Worm (Caenorhabditis elegans) whole organism, L3 larva: ENCODE results near the gene dyla-1.
"Not testable (repeated sequence)": the region's sequence is repeated elsewhere in the genome, so short reads cannot be mapped to it uniquely, and the experiment has no call there.

Experiments
- aly-2 ChIP-seq: fragments of 150-350 bp; optimal IDR thresholded peaks from 2 replicates; lab custom pipeline; 2014; ENCODE audit warnings: missing biosample characterization, missing genetic modification characterization
- ama-1 ChIP-seq: fragments of 150-350 bp; optimal IDR thresholded peaks from 2 replicates; lab custom pipeline; 2018
- elt-3 ChIP-seq, 3 experiments: fragments of 150-350 bp in 1 of 3; sonication (generic microtip) in 2 of 3; optimal IDR thresholded peaks; 2 replicates in 2 of 3; 4 replicates in 1 of 3; lab custom pipeline; 2014 to 2017; ENCODE audit warnings: missing biosample characterization in 3 of 3, missing genetic modification characterization in 3 of 3
- lin-39 ChIP-seq: fragments of 150-350 bp; optimal IDR thresholded peaks from 2 replicates; lab custom pipeline; 2018; ENCODE audit warnings: missing biosample characterization, missing genetic modification reagents, missing genetic modification characterization
- nhr-237 ChIP-seq: fragments of 150-350 bp; optimal IDR thresholded peaks from 2 replicates; lab custom pipeline; 2014; ENCODE audit warnings: missing biosample characterization, missing genetic modification characterization
- nhr-67 ChIP-seq: fragments of 150-350 bp; optimal IDR thresholded peaks from 2 replicates; lab custom pipeline; 2014; ENCODE audit warnings: missing biosample characterization, missing genetic modification characterization
- pha-4 ChIP-seq: fragments of 150-350 bp; optimal IDR thresholded peaks from 2 replicates; lab custom pipeline; 2014; ENCODE audit warnings: missing biosample characterization, missing genetic modification reagents, missing genetic modification characterization
- unc-62 ChIP-seq: fragments of 150-350 bp; sonication (generic microtip); optimal IDR thresholded peaks from 4 replicates; lab custom pipeline; 2014; ENCODE audit warnings: missing biosample characterization, missing genetic modification reagents, missing genetic modification characterization
- ztf-4 ChIP-seq: fragments of 150-350 bp; optimal IDR thresholded peaks from 2 replicates; lab custom pipeline; 2014; ENCODE audit warnings: missing biosample characterization, missing genetic modification characterization

DNA sequence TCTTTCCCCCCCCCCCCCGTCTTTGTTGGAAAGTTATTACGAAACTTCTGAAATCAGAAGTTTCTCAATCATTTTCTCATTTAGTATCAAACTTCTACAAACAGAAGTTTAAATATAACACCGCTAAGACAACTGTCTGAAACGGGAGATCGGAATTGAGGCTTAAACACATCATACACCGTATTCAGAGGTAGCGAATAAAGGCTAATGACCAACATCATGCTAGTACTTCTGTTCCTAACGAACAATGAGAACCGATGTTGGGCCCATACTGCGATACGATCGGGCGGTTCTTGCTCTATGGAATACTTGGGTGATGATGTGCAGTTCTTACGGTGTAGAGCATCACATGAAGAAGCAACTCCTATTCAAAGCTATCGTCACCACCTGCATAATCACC is 42.6 kb downstream of the dyla-1 start, which contains the start of gene Y13C8A.1:
- not testable (repeated sequence) for TF ChIP-seq nhr-67 (tag; lab: Kevin White, UChicago); lin-39 (tag; lab: Kevin White, UChicago); pha-4 (tag; lab: Kevin White, UChicago); ama-1 (lab: Kevin White, UChicago); unc-62 (GFP tag; lab: Kevin White, UChicago); aly-2 (tag; lab: Kevin White, UChicago); ztf-4; nhr-237 (tag; lab: Kevin White, UChicago); elt-3 (tag; optimal IDR thresholded peaks at IDR 0.05; lab: Kevin White, UChicago)
